Worm (Caenorhabditis elegans) whole organism, L4/young adult: ENCODE data around the gene F27E5.5.

Source experiments
- W03F9.2 ChIP-seq: fragments of 150-350 bp; optimal IDR thresholded peaks from 2 replicates; lab custom pipeline; 2014; ENCODE audit warnings: missing biosample characterization, missing genetic modification characterization
- him-1 ChIP-seq: sonication (generic microtip); optimal IDR thresholded peaks from 2 replicates; lab custom pipeline; 2016; ENCODE audit warnings: missing genotype, missing genetic modification reagents, missing genetic modification characterization, missing compliant biosample characterization

DNA sequence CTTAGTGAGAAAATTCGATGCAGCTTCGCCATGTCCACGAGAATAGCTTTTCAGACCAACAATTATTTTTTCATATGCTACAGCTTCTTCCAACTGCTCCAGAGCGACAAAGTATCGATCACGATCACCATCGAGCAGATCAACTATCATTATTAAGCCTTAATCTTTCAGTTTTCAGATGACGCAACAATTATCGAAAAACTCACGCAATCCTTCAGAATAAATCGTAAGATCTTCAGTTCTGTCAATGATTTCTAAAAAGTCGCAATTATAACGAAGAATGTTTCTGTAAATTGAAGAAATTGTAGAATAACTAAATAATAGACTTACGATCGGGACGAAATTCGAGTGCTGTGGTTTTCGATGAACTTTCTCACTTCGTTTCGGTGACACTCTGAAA is 28.4 kb downstream of the F27E5.5 start:
- TF ChIP-seq him-1, result no peak
- no peak for TF ChIP-seq W03F9.2 (tag; lab: Kevin White, UChicago)
